Worm (Caenorhabditis elegans): ENCODE measurements around the gene aqp-4.

ce11 chrV:9733920-9734454 is 3.4 kb upstream of the aqp-4 start, which contains the start of gene cal-7:
- no peak for TF ChIP-seq zip-8 (tag; optimal IDR thresholded peaks at IDR 0.05)
- no peak for TF ChIP-seq blmp-1 (tag; optimal IDR thresholded peaks at IDR 0.05)
- no peak for TF ChIP-seq lin-13 (tag; optimal IDR thresholded peaks at IDR 0.05)
- TF ChIP-seq unc-62 (GFP tag; optimal IDR thresholded peaks at IDR 0.05) = no peak
- no peak for TF ChIP-seq unc-120 (tag; optimal IDR thresholded peaks at IDR 0.05; ENCODE audit: poor library complexity, severe bottlenecking)
- no peak for TF ChIP-seq ces-1 (GFP tag; optimal IDR thresholded peaks at IDR 0.05)
- TF ChIP-seq nhr-76 (tag; optimal IDR thresholded peaks at IDR 0.05) = no peak
- TF ChIP-seq nhr-28 (tag; optimal IDR thresholded peaks at IDR 0.05) = no peak
- no peak for TF ChIP-seq nhr-12 (tag; optimal IDR thresholded peaks at IDR 0.05)
- no peak for TF ChIP-seq unc-39 (tag; optimal IDR thresholded peaks at IDR 0.05)
- TF ChIP-seq lsy-2 (tag; optimal IDR thresholded peaks at IDR 0.05) = no peak
- TF ChIP-seq snpc-4 (tag; optimal IDR thresholded peaks at IDR 0.05) = no peak
- TF ChIP-seq M03D4.4 (tag; optimal IDR thresholded peaks at IDR 0.05) = no peak

All from whole organism, mixed stage, embryonic.